Fruit fly (Drosophila melanogaster) whole organism, prepupa: ENCODE measurements around the gene Pdi.

Source experiments
- CG10631 ChIP-seq: fragments of 200-800 bp; sonication (Bioruptor generic); optimal IDR thresholded peaks from 2 replicates; lab custom pipeline; 2016; ENCODE audit warnings: missing biosample characterization, missing genetic modification characterization
- CG11294 ChIP-seq: fragments of 200-800 bp; sonication (Bioruptor generic); IDR thresholded peaks from 2 replicates; pipeline ENCODE4 v1.3.6; 2022; ENCODE audit warnings: missing biosample characterization, missing genetic modification characterization
- CG11902 ChIP-seq: fragments of 200-800 bp; sonication (Bioruptor generic); optimal IDR thresholded peaks from 3 replicates; lab custom pipeline; 2016; ENCODE audit warnings: missing biosample characterization, missing genetic modification characterization
- CG1621 ChIP-seq: fragments of 200-800 bp; sonication (Bioruptor generic); optimal IDR thresholded peaks from 3 replicates; lab custom pipeline; 2018; ENCODE audit warnings: missing biosample characterization, mild to moderate bottlenecking, missing genetic modification characterization
- CG16779 ChIP-seq: fragments of 200-800 bp; sonication (Bioruptor generic); optimal IDR thresholded peaks from 3 replicates; lab custom pipeline; 2017; ENCODE audit warnings: missing biosample characterization, mild to moderate bottlenecking, missing genetic modification characterization
- CG3032 ChIP-seq: fragments of 200-800 bp; optimal IDR thresholded peaks from 2 replicates; lab custom pipeline; 2019; ENCODE audit warnings: missing biosample characterization, mild to moderate bottlenecking, missing genetic modification characterization, moderate library complexity
- CG31627 ChIP-seq: fragments of 200-800 bp; sonication (Bioruptor generic); optimal IDR thresholded peaks from 3 replicates; lab custom pipeline; 2016; ENCODE audit warnings: missing biosample characterization, missing genetic modification characterization
- CG34406 ChIP-seq: fragments of 200-800 bp; sonication (Bioruptor generic); optimal IDR thresholded peaks from 3 replicates; lab custom pipeline; 2016; ENCODE audit warnings: missing biosample characterization, missing genetic modification characterization
- CG6792 ChIP-seq: fragments of 200-800 bp; sonication (Bioruptor generic); optimal IDR thresholded peaks from 3 replicates; lab custom pipeline; 2016; ENCODE audit warnings: missing biosample characterization, missing genetic modification characterization
- CG6808 ChIP-seq: fragments of 200-800 bp; sonication (Bioruptor generic); optimal IDR thresholded peaks from 3 replicates; lab custom pipeline; 2017; ENCODE audit warnings: missing biosample characterization, missing genetic modification characterization, mild to moderate bottlenecking, moderate library complexity, missing genetic modification reagents
- CG6854 ChIP-seq: fragments of 200-800 bp; sonication (Bioruptor generic); optimal IDR thresholded peaks from 2 replicates; lab custom pipeline; 2017; ENCODE audit warnings: missing biosample characterization, mild to moderate bottlenecking, missing genetic modification characterization
- CG7368 ChIP-seq: fragments of 200-800 bp; sonication (Bioruptor generic); optimal IDR thresholded peaks from 3 replicates; lab custom pipeline; 2016; ENCODE audit warnings: missing biosample characterization, missing genetic modification characterization
- CG8119 ChIP-seq: fragments of 200-800 bp; sonication (Bioruptor generic); IDR thresholded peaks from 3 replicates; pipeline ENCODE4 v1.3.6; 2022; ENCODE audit warnings: missing biosample characterization, missing genetic modification characterization
- CG8319 ChIP-seq: fragments of 200-800 bp; sonication (Bioruptor generic); optimal IDR thresholded peaks from 3 replicates; lab custom pipeline; 2016; ENCODE audit warnings: missing biosample characterization, missing genetic modification characterization
- CG8632 ChIP-seq: fragments of 200-800 bp; sonication (Bioruptor generic); optimal IDR thresholded peaks from 3 replicates; lab custom pipeline; 2016; ENCODE audit warnings: missing biosample characterization, missing genetic modification characterization
- Eip75B ChIP-seq: fragments of 200-800 bp; sonication (Bioruptor generic); optimal IDR thresholded peaks from 3 replicates; lab custom pipeline; 2016; ENCODE audit warnings: missing biosample characterization, missing genetic modification characterization
- Eip78C ChIP-seq: fragments of 200-800 bp; sonication (Bioruptor generic); peaks from one replicate; lab custom pipeline; 2016; ENCODE audit warnings: missing biosample characterization, missing genetic modification characterization
- Eip93F ChIP-seq: fragments of 200-800 bp; sonication (Bioruptor generic); optimal IDR thresholded peaks from 2 replicates; lab custom pipeline; 2016; ENCODE audit warnings: missing biosample characterization, mild to moderate bottlenecking, missing genetic modification characterization
- Gug ChIP-seq: fragments of 200-800 bp; sonication (Bioruptor generic); IDR thresholded peaks from 2 replicates; pipeline ENCODE4 v1.3.6; 2022; ENCODE audit warnings: missing biosample characterization, missing genetic modification characterization
- Hr38 ChIP-seq: sonication (Bioruptor generic); optimal IDR thresholded peaks from 2 replicates; lab custom pipeline; 2016; ENCODE audit warnings: missing biosample characterization, missing genetic modification characterization
- Hr39 ChIP-seq: fragments of 200-800 bp; sonication (Bioruptor generic); optimal IDR thresholded peaks from 2 replicates; lab custom pipeline; 2016; ENCODE audit warnings: missing biosample characterization, missing genetic modification characterization
- Hr4 ChIP-seq: fragments of 200-800 bp; sonication (Bioruptor generic); optimal IDR thresholded peaks from 3 replicates; lab custom pipeline; 2016; ENCODE audit warnings: missing biosample characterization, missing genetic modification characterization
- Lpt ChIP-seq: fragments of 200-800 bp; sonication (Bioruptor generic); optimal IDR thresholded peaks from 3 replicates; lab custom pipeline; 2016; ENCODE audit warnings: missing biosample characterization, missing genetic modification characterization
- OdsH ChIP-seq: fragments of 200-800 bp; sonication (Bioruptor generic); optimal IDR thresholded peaks from 3 replicates; lab custom pipeline; 2016; ENCODE audit warnings: missing biosample characterization, missing genetic modification characterization
- Smox ChIP-seq: fragments of 200-800 bp; sonication (Bioruptor generic); optimal IDR thresholded peaks from 3 replicates; lab custom pipeline; 2016; ENCODE audit warnings: missing biosample characterization, missing genetic modification characterization
- Sox14 ChIP-seq: fragments of 200-800 bp; sonication (Bioruptor generic); optimal IDR thresholded peaks from 3 replicates; lab custom pipeline; 2016; ENCODE audit warnings: missing biosample characterization, missing genetic modification characterization
- acj6 ChIP-seq: fragments of 200-800 bp; sonication (Bioruptor generic); optimal IDR thresholded peaks from 3 replicates; lab custom pipeline; 2016; ENCODE audit warnings: missing biosample characterization, missing genetic modification characterization
- cyc ChIP-seq: fragments of 200-800 bp; sonication (Bioruptor generic); optimal IDR thresholded peaks from 3 replicates; lab custom pipeline; 2016; ENCODE audit warnings: missing biosample characterization, missing genetic modification characterization
- dac ChIP-seq: fragments of 200-800 bp; sonication (Bioruptor generic); optimal IDR thresholded peaks from 2 replicates; lab custom pipeline; 2017; ENCODE audit warnings: missing biosample characterization, mild to moderate bottlenecking, missing genetic modification characterization
- dsx ChIP-seq: fragments of 200-800 bp; optimal IDR thresholded peaks from 3 replicates; lab custom pipeline; 2019; ENCODE audit warnings: missing biosample characterization, mild to moderate bottlenecking, missing genetic modification characterization, moderate library complexity; ENCODE audit not compliant: poor library complexity, severe bottlenecking
- eg ChIP-seq: fragments of 200-800 bp; sonication (Bioruptor generic); IDR thresholded peaks from 3 replicates; pipeline ENCODE4 v1.3.6; 2022; ENCODE audit warnings: missing biosample characterization, missing genetic modification characterization
- esn ChIP-seq: fragments of 200-800 bp; sonication (Bioruptor generic); optimal IDR thresholded peaks from 2 replicates; lab custom pipeline; 2016; ENCODE audit warnings: missing biosample characterization, mild to moderate bottlenecking, missing genetic modification characterization, moderate library complexity
- fkh ChIP-seq: fragments of 200-800 bp; sonication (Bioruptor generic); optimal IDR thresholded peaks from 3 replicates; lab custom pipeline; 2017; ENCODE audit warnings: missing biosample characterization, mild to moderate bottlenecking, missing genetic modification characterization, moderate library complexity
- net ChIP-seq: fragments of 200-800 bp; sonication (Bioruptor generic); optimal IDR thresholded peaks from 3 replicates; lab custom pipeline; 2016; ENCODE audit warnings: missing biosample characterization, missing genetic modification characterization
- pdm3 ChIP-seq: fragments of 200-800 bp; sonication (Bioruptor generic); optimal IDR thresholded peaks from 3 replicates; lab custom pipeline; 2016; ENCODE audit warnings: missing biosample characterization, missing genetic modification characterization
- salr ChIP-seq, 2 experiments: fragments of 200-800 bp; sonication (Bioruptor generic); optimal IDR thresholded peaks; 3 replicates each; lab custom pipeline; 2016 to 2018; ENCODE audit warnings: missing biosample characterization in 2 of 2, missing genetic modification characterization in 2 of 2, mild to moderate bottlenecking in 1 of 2
- ss ChIP-seq, 2 experiments: fragments of 200-800 bp; sonication (Bioruptor generic); optimal IDR thresholded peaks; 2 replicates in 1 of 2; 3 replicates in 1 of 2; lab custom pipeline; 2017 to 2018; ENCODE audit warnings: mild to moderate bottlenecking in 2 of 2, missing biosample characterization in 2 of 2, missing genetic modification characterization in 2 of 2, moderate library complexity in 1 of 2
- svp ChIP-seq: fragments of 200-800 bp; sonication (Bioruptor generic); peaks from one replicate; lab custom pipeline; 2016; ENCODE audit warnings: missing biosample characterization, missing genetic modification characterization
- topi ChIP-seq: fragments of 200-800 bp; sonication (Bioruptor generic); optimal IDR thresholded peaks from 3 replicates; lab custom pipeline; 2016; ENCODE audit warnings: missing biosample characterization, missing genetic modification characterization
- vri ChIP-seq: fragments of 200-800 bp; sonication (Bioruptor generic); optimal IDR thresholded peaks from 3 replicates; lab custom pipeline; 2016; ENCODE audit warnings: missing biosample characterization, mild to moderate bottlenecking, missing genetic modification characterization

Gene Pdi

dm6 chr3L:15158330-15159114, 15.9 kb upstream of the Pdi start, which contains the start of the genes Msh6 and Prp31 (continued):
- TF ChIP-seq CG7368 (GFP tag; lab: Kevin White, UChicago) (no peak), CG1621 (no peak), CG6792 (no peak), Eip75B (GFP tag; lab: Kevin White, UChicago) (no peak), topi (GFP tag; lab: Kevin White, UChicago) (peak; percentile 74), Eip78C (no peak), CG8119 (GFP tag; lab: Robert Waterston, UW) (peak; percentile 48; the same call in 2 of the 3 replicates), acj6 (GFP tag; lab: Kevin White, UChicago) (no peak), CG8632 (GFP tag; lab: Kevin White, UChicago) (no peak)

dm6 chr3L:15150028-15150427, 7.4 kb upstream of the Pdi start:
- peak; percentile 57 for TF ChIP-seq fkh (GFP tag; lab: Kevin White, UChicago)
- no peak for TF ChIP-seq OdsH (GFP tag; lab: Kevin White, UChicago)

dm6 chr3L:15146643-15147187, 4.1 kb upstream of the Pdi start, which contains the start of gene FucTA:
Gene FucTA (plus strand): TSS chr3L:15147137.
- TF ChIP-seq Eip75B (GFP tag; lab: Kevin White, UChicago) (no peak), Eip78C (no peak), CG34406 (GFP tag; lab: Kevin White, UChicago) (no peak), CG1621 (no peak), CG6808 (no peak), salr (GFP tag; optimal IDR thresholded peaks at IDR 0.05; lab: Kevin White, UChicago) (no peak), CG7368 (GFP tag; lab: Kevin White, UChicago) (no peak), cyc (GFP tag; lab: Kevin White, UChicago) (no peak), Smox (GFP tag; lab: Kevin White, UChicago) (no peak), Hr38 (no peak), net (GFP tag; lab: Kevin White, UChicago) (no peak), dac (GFP tag; lab: Kevin White, UChicago) (no peak), pdm3 (GFP tag; lab: Kevin White, UChicago) (no peak), CG11902 (no peak), Sox14 (no peak), CG31627 (GFP tag; lab: Kevin White, UChicago) (no peak), acj6 (GFP tag; lab: Kevin White, UChicago) (no peak), CG10631 (GFP tag; lab: Kevin White, UChicago) (no peak), Gug (no peak), CG6792 (no peak)

- TF ChIP-seq Eip93F (no peak), CG3032 (tag; lab: Kevin White, UChicago) (no peak), Sox14 (peak; percentile 67), CG1621 (no peak), CG8319 (GFP tag; lab: Kevin White, UChicago) (no peak), esn (peak; percentile 4), Hr4 (no peak), Lpt (GFP tag; lab: Kevin White, UChicago) (no peak), eg (GFP tag; lab: Robert Waterston, UW) (no peak; the same call in 2 of the 3 replicates), ss (GFP tag; optimal IDR thresholded peaks at IDR 0.05; lab: Kevin White, UChicago) (no peak), svp (GFP tag; lab: Kevin White, UChicago) (peak; percentile 49), CG7368 (GFP tag; lab: Kevin White, UChicago) (no peak), pdm3 (GFP tag; lab: Kevin White, UChicago) (no peak), vri (GFP tag; lab: Kevin White, UChicago) (no peak), CG6854 (GFP tag; lab: Kevin White, UChicago) (peak; percentile 43), Eip78C (peak; percentile 39), Hr39 (GFP tag; lab: Kevin White, UChicago) (no peak), CG11294 (GFP tag; lab: Robert Waterston, UW) (no peak), acj6 (GFP tag; lab: Kevin White, UChicago) (no peak), cyc (GFP tag; lab: Kevin White, UChicago) (no peak), dsx (GFP tag; lab: Kevin White, UChicago) (no peak), OdsH (GFP tag; lab: Kevin White, UChicago) (no peak), CG11902 (no peak), CG6808 (peak; percentile 26), fkh (GFP tag; lab: Kevin White, UChicago) (no peak), CG16779 (tag; lab: Kevin White, UChicago) (no peak)
Measured at dm6 chr3L:15143638-15144600, 1.3 kb upstream of the Pdi start, which contains the start of the genes CG32147 and Pex3. Gene CG32147 (minus strand): TSS chr3L:15144059. Gene Pex3 (plus strand): TSS chr3L:15144355.
